Fruit fly (Drosophila melanogaster): ENCODE measurements around the gene CG14312.

CG14312 gene

dm6 chr3R:18310766-18311367, 27.5 kb upstream of the CG14312 start (continued):
- TF ChIP-seq Spps (tag; optimal IDR thresholded peaks at IDR 0.05) (no peak), dmrt11E (tag; optimal IDR thresholded peaks at IDR 0.05) (no peak), knrl (GFP tag; IDR thresholded peaks at IDR 0.05; ENCODE audit: partially characterized antibody) (no peak), Scr (GFP tag; IDR thresholded peaks at IDR 0.05; ENCODE audit: partially characterized antibody) (peak; percentile 25; the same call in 1 of the 2 replicates), CG12155 (GFP tag; optimal IDR thresholded peaks at IDR 0.05) (no peak), schlank (tag; optimal IDR thresholded peaks at IDR 0.05) (no peak), luna (GFP tag; optimal IDR thresholded peaks at IDR 0.05) (no peak), ranshi (GFP tag; IDR thresholded peaks at IDR 0.05) (no peak), NFAT (GFP tag; IDR thresholded peaks at IDR 0.05) (peak; percentile 35; the same call in 1 of the 2 replicates), oc (tag; optimal IDR thresholded peaks at IDR 0.05) (no peak), tna (GFP tag; IDR thresholded peaks at IDR 0.05; ENCODE audit: partially characterized antibody) (no peak), Ssrp (tag; optimal IDR thresholded peaks at IDR 0.05) (no peak), CG4820 (GFP tag; optimal IDR thresholded peaks at IDR 0.05) (no peak), D (optimal IDR thresholded peaks at IDR 0.05) (no peak), D (GFP tag; optimal IDR thresholded peaks at IDR 0.05) (no peak), unc-4 (GFP tag; IDR thresholded peaks at IDR 0.05; ENCODE audit: partially characterized antibody) (no peak), CG2129 (GFP tag; IDR thresholded peaks at IDR 0.05; ENCODE audit: partially characterized antibody) (no peak), gem (tag; optimal IDR thresholded peaks at IDR 0.05) (no peak), sima (GFP tag; optimal IDR thresholded peaks at IDR 0.05) (no peak), CG4730 (GFP tag; IDR thresholded peaks at IDR 0.05) (no peak), Dip2 (GFP tag; IDR thresholded peaks at IDR 0.05) (no peak), pum (GFP tag; optimal IDR thresholded peaks at IDR 0.05) (no peak), CG14710 (tag; optimal IDR thresholded peaks at IDR 0.05) (no peak), Hr3 (GFP tag; optimal IDR thresholded peaks at IDR 0.05) (peak; percentile 18), CG1792 (GFP tag; optimal IDR thresholded peaks at IDR 0.05) (no peak), tio (GFP tag; optimal IDR thresholded peaks at IDR 0.05) (no peak), Doc3 (GFP tag; IDR thresholded peaks at IDR 0.05; ENCODE audit: partially characterized antibody) (no peak), chif (GFP tag; optimal IDR thresholded peaks at IDR 0.05) (no peak), CG8924 (tag; optimal IDR thresholded peaks at IDR 0.05) (no peak), gcm (GFP tag; optimal IDR thresholded peaks at IDR 0.05) (no peak), CG7928 (GFP tag; optimal IDR thresholded peaks at IDR 0.05) (no peak), CG11504 (tag; optimal IDR thresholded peaks at IDR 0.05) (no peak), CG6813 (GFP tag; optimal IDR thresholded peaks at IDR 0.05) (no peak), CG10366 (GFP tag; IDR thresholded peaks at IDR 0.05) (no peak), shn (GFP tag; optimal IDR thresholded peaks at IDR 0.05) (no peak), trem (tag; optimal IDR thresholded peaks at IDR 0.05) (no peak), tap (tag; optimal IDR thresholded peaks at IDR 0.05) (no peak), CG33557 (GFP tag; optimal IDR thresholded peaks at IDR 0.05) (peak; percentile 33), eyg (GFP tag; optimal IDR thresholded peaks at IDR 0.05) (no peak), seq (GFP tag; IDR thresholded peaks at IDR 0.05) (no peak), CG13424 (tag; optimal IDR thresholded peaks at IDR 0.05) (no peak), ro (GFP tag; IDR thresholded peaks at IDR 0.05) (no peak), CG12071 (GFP tag; optimal IDR thresholded peaks at IDR 0.05) (no peak), ind (GFP tag; optimal IDR thresholded peaks at IDR 0.05) (no peak), Opbp (GFP tag; IDR thresholded peaks at IDR 0.05; ENCODE audit: partially characterized antibody) (no peak), CG6791 (GFP tag; IDR thresholded peaks at IDR 0.05; ENCODE audit: partially characterized antibody) (no peak), CG15073 (GFP tag; optimal IDR thresholded peaks at IDR 0.05) (no peak), Dfd (GFP tag; optimal IDR thresholded peaks at IDR 0.05) (no peak), Bteb2 (GFP tag; optimal IDR thresholded peaks at IDR 0.05) (no peak), sisA (GFP tag; IDR thresholded peaks at IDR 0.05) (no peak)
